Worm (Caenorhabditis elegans) whole organism, young adult: ENCODE measurements around the gene K02D10.2.

Experiments used
- F23B12.7 ChIP-seq: sonication (generic microtip); optimal IDR thresholded peaks from 2 replicates; lab custom pipeline; 2017; ENCODE audit warnings: missing genetic modification characterization, mild to moderate bottlenecking, missing compliant biosample characterization, antibody characterized with exemption, moderate library complexity; ENCODE audit not compliant: insufficient read depth
- dpl-1 ChIP-seq: fragments of 150-350 bp; optimal IDR thresholded peaks from 2 replicates; lab custom pipeline; 2014; ENCODE audit warnings: missing biosample characterization, missing genetic modification reagents, missing genetic modification characterization
- let-526 ChIP-seq: fragments of 200-800 bp; sonication (Bioruptor generic); IDR thresholded peaks from 2 replicates; pipeline ENCODE4 v1.3.6; 2022; ENCODE audit warnings: missing genetic modification reagents, missing genetic modification characterization, missing compliant biosample characterization
- lsy-27 ChIP-seq: sonication (generic microtip); optimal IDR thresholded peaks from 2 replicates; lab custom pipeline; 2017; ENCODE audit warnings: missing genetic modification characterization, mild to moderate bottlenecking, missing compliant biosample characterization, antibody characterized with exemption, missing genotype, borderline replicate concordance; ENCODE audit not compliant: insufficient read depth
- madf-6 ChIP-seq: fragments of 200-800 bp; sonication (Bioruptor generic); IDR thresholded peaks from 2 replicates; pipeline ENCODE4 v1.3.6; 2022; ENCODE audit warnings: missing genetic modification reagents, missing genetic modification characterization, missing compliant biosample characterization
- nfya-1 ChIP-seq: sonication (generic microtip); optimal IDR thresholded peaks from 2 replicates; lab custom pipeline; 2017; ENCODE audit warnings: antibody characterized with exemption, missing compliant biosample characterization, missing genetic modification characterization, borderline replicate concordance; ENCODE audit not compliant: insufficient read depth
- repo-1 ChIP-seq: sonication (generic microtip); optimal IDR thresholded peaks from 2 replicates; lab custom pipeline; 2017; ENCODE audit warnings: mild to moderate bottlenecking, missing genetic modification characterization, missing compliant biosample characterization
- sptf-2 ChIP-seq: fragments of 200-800 bp; sonication (Bioruptor generic); optimal IDR thresholded peaks from 2 replicates; lab custom pipeline; 2018; ENCODE audit warnings: mild to moderate bottlenecking, missing genetic modification characterization, missing compliant biosample characterization
- tbp1 ChIP-seq: fragments of 200-800 bp; sonication (Bioruptor generic); optimal IDR thresholded peaks from 2 replicates; lab custom pipeline; 2018; ENCODE audit warnings: mild to moderate bottlenecking, missing genetic modification characterization, missing compliant biosample characterization
- unc-62 ChIP-seq: fragments of 150-350 bp; optimal IDR thresholded peaks from 2 replicates; lab custom pipeline; 2014; ENCODE audit warnings: missing biosample characterization, missing genetic modification reagents, missing genetic modification characterization

- TF ChIP-seq dpl-1 (GFP tag; lab: Kevin White, UChicago) (no peak), nfya-1 (tag; lab: Kevin White, UChicago) (no peak), lsy-27 (tag; lab: Kevin White, UChicago) (no peak), repo-1 (tag; lab: Kevin White, UChicago) (no peak), madf-6 (GFP tag; lab: Robert Waterston, UW) (no peak), let-526 (GFP tag; lab: Robert Waterston, UW) (no peak), unc-62 (no peak), F23B12.7 (tag; lab: Kevin White, UChicago) (no peak), sptf-2 (no peak), tbp1 (GFP tag; lab: Kevin White, UChicago) (no peak)
Measured at ce11 chrIII:8762016-8762415, 9.0 kb downstream of the K02D10.2 start.
